Fruit fly (Drosophila melanogaster) whole organism, embryonic: ENCODE results near the gene CG12728.

ENCODE experiments used
- Ada2b ChIP-seq: fragments of 200-800 bp; sonication (Bioruptor generic); IDR thresholded peaks from 2 replicates; pipeline ENCODE4 v1.3.6; 2022; ENCODE audit warnings: missing biosample characterization, missing genetic modification characterization
- Aef1 ChIP-seq: fragments of 200-800 bp; sonication (Bioruptor generic); IDR thresholded peaks from 3 replicates; pipeline ENCODE4 v1.3.6; 2022; ENCODE audit warnings: missing biosample characterization, missing genetic modification characterization
- Antp ChIP-seq: fragments of 200-800 bp; sonication (Bioruptor generic); optimal IDR thresholded peaks from 3 replicates; lab custom pipeline; 2016; ENCODE audit warnings: missing biosample characterization, missing genetic modification characterization
- Atf6 ChIP-seq: fragments of 200-800 bp; sonication (Bioruptor generic); IDR thresholded peaks from 2 replicates; pipeline ENCODE4 v1.3.6; 2022; ENCODE audit warnings: missing biosample characterization, missing genetic modification characterization
- Bteb2 ChIP-seq: fragments of 200-800 bp; sonication (Bioruptor generic); optimal IDR thresholded peaks from 2 replicates; lab custom pipeline; 2016; ENCODE audit warnings: missing biosample characterization, missing genetic modification characterization
- CG12155 ChIP-seq: fragments of 200-800 bp; sonication (Bioruptor generic); optimal IDR thresholded peaks from 3 replicates; lab custom pipeline; 2016; ENCODE audit warnings: missing biosample characterization, missing genetic modification characterization
- CG12659 ChIP-seq: fragments of 200-800 bp; sonication (Bioruptor generic); optimal IDR thresholded peaks from 3 replicates; lab custom pipeline; 2017; ENCODE audit warnings: mild to moderate bottlenecking, missing biosample characterization, missing genetic modification reagents, missing genetic modification characterization
- CG14441 ChIP-seq: fragments of 200-800 bp; sonication (Bioruptor generic); IDR thresholded peaks from 2 replicates; pipeline ENCODE4 v1.3.6; 2022; ENCODE audit warnings: missing biosample characterization, missing genetic modification characterization
- CG1603 ChIP-seq: fragments of 200-800 bp; sonication (Bioruptor generic); optimal IDR thresholded peaks from 2 replicates; lab custom pipeline; 2019; ENCODE audit warnings: missing biosample characterization, mild to moderate bottlenecking, missing genetic modification characterization, moderate library complexity
- CG17359 ChIP-seq: fragments of 200-800 bp; sonication (Bioruptor generic); optimal IDR thresholded peaks from 3 replicates; lab custom pipeline; 2018; ENCODE audit warnings: missing biosample characterization, mild to moderate bottlenecking, missing genetic modification characterization, moderate library complexity
- CG17385 ChIP-seq: fragments of 200-800 bp; sonication (Bioruptor generic); optimal IDR thresholded peaks from 3 replicates; lab custom pipeline; 2018; ENCODE audit warnings: missing biosample characterization, mild to moderate bottlenecking, missing genetic modification characterization
- CG18476 ChIP-seq: fragments of 200-800 bp; sonication (Bioruptor generic); optimal IDR thresholded peaks from 2 replicates; lab custom pipeline; 2016; ENCODE audit warnings: missing biosample characterization, mild to moderate bottlenecking, missing genetic modification characterization
- CG2712 ChIP-seq: fragments of 200-800 bp; optimal IDR thresholded peaks from 3 replicates; lab custom pipeline; 2019; ENCODE audit warnings: missing biosample characterization, mild to moderate bottlenecking, missing genetic modification characterization, moderate library complexity
- CG2875 ChIP-seq: fragments of 200-800 bp; sonication (Bioruptor generic); optimal IDR thresholded peaks from 2 replicates; lab custom pipeline; 2017; ENCODE audit warnings: missing biosample characterization, mild to moderate bottlenecking, missing genetic modification characterization, missing genetic modification reagents
- CG3407 ChIP-seq: fragments of 200-800 bp; sonication (Bioruptor generic); optimal IDR thresholded peaks from 2 replicates; lab custom pipeline; 2018; ENCODE audit warnings: missing biosample characterization, mild to moderate bottlenecking, missing genetic modification characterization
- CG5245 ChIP-seq: fragments of 200-800 bp; sonication (Bioruptor generic); optimal IDR thresholded peaks from 3 replicates; lab custom pipeline; 2016; ENCODE audit warnings: missing biosample characterization, missing genetic modification characterization
- CG5953 ChIP-seq: fragments of 200-800 bp; sonication (Bioruptor generic); IDR thresholded peaks from 2 replicates; pipeline ENCODE4 v1.3.6; 2022; ENCODE audit warnings: missing biosample characterization, missing genetic modification characterization
- CG6175 ChIP-seq: fragments of 200-800 bp; sonication (Bioruptor generic); IDR thresholded peaks from 3 replicates; pipeline ENCODE4 v1.3.6; 2022; ENCODE audit warnings: missing biosample characterization, missing genetic modification characterization
- CG6791 ChIP-seq: fragments of 200-800 bp; sonication (Bioruptor generic); IDR thresholded peaks from 3 replicates; pipeline ENCODE4 v1.3.6; 2022; ENCODE audit warnings: missing biosample characterization, missing genetic modification characterization; ENCODE audit not compliant: partially characterized antibody
- CG6813 ChIP-seq: fragments of 200-800 bp; sonication (Bioruptor generic); optimal IDR thresholded peaks from 2 replicates; lab custom pipeline; 2017; ENCODE audit warnings: missing biosample characterization, missing genetic modification characterization, mild to moderate bottlenecking, moderate library complexity, missing genetic modification reagents
- CG8944 ChIP-seq: fragments of 200-800 bp; sonication (Bioruptor generic); optimal IDR thresholded peaks from 3 replicates; lab custom pipeline; 2016; ENCODE audit warnings: missing biosample characterization, missing genetic modification characterization
- CG9727 ChIP-seq: fragments of 200-800 bp; sonication (Bioruptor generic); optimal IDR thresholded peaks from 3 replicates; lab custom pipeline; 2017; ENCODE audit warnings: missing biosample characterization, mild to moderate bottlenecking, missing genetic modification characterization
- Chrac-16 ChIP-seq: fragments of 200-800 bp; sonication (Bioruptor generic); optimal IDR thresholded peaks from 3 replicates; lab custom pipeline; 2016; ENCODE audit warnings: missing biosample characterization, missing genetic modification characterization
- D19A ChIP-seq: fragments of 200-800 bp; optimal IDR thresholded peaks from 3 replicates; lab custom pipeline; 2019; ENCODE audit warnings: missing biosample characterization, mild to moderate bottlenecking, missing genetic modification characterization, moderate library complexity
- Gug ChIP-seq: fragments of 200-800 bp; sonication (Bioruptor generic); IDR thresholded peaks from 4 replicates; pipeline ENCODE4 v1.3.6; 2022; ENCODE audit warnings: missing biosample characterization, missing genetic modification characterization
- HLHmδ ChIP-seq: fragments of 200-800 bp; sonication (Bioruptor generic); optimal IDR thresholded peaks from 2 replicates; lab custom pipeline; 2018; ENCODE audit warnings: missing biosample characterization, mild to moderate bottlenecking, missing genetic modification characterization, moderate library complexity
- Hr51 ChIP-seq, 2 experiments: fragments of 200-800 bp; sonication (Bioruptor generic); optimal IDR thresholded peaks; 2 replicates in 1 of 2; 3 replicates in 1 of 2; lab custom pipeline; 2016 to 2018; ENCODE audit warnings: missing biosample characterization in 2 of 2, missing genetic modification characterization in 2 of 2, mild to moderate bottlenecking in 1 of 2, moderate library complexity in 1 of 2
- Hsf ChIP-seq: fragments of 200-800 bp; sonication (Bioruptor generic); optimal IDR thresholded peaks from 3 replicates; lab custom pipeline; 2016; ENCODE audit warnings: missing biosample characterization, missing genetic modification characterization
- Med ChIP-seq: fragments of 200-800 bp; sonication (Bioruptor generic); peaks from one replicate; lab custom pipeline; 2016; ENCODE audit warnings: missing biosample characterization, missing genetic modification characterization, mild to moderate bottlenecking, inconsistent platforms, moderate library complexity
- PHDP ChIP-seq: fragments of 200-800 bp; sonication (Bioruptor generic); optimal IDR thresholded peaks from 3 replicates; lab custom pipeline; 2018; ENCODE audit warnings: missing biosample characterization, mild to moderate bottlenecking, missing genetic modification characterization, moderate library complexity
- Pdp1 ChIP-seq, 2 experiments: fragments of 200-800 bp; sonication (Bioruptor generic); optimal IDR thresholded peaks; 3 replicates each; lab custom pipeline; 2016; ENCODE audit warnings: missing biosample characterization in 2 of 2, missing genetic modification characterization in 2 of 2, mild to moderate bottlenecking in 1 of 2, moderate library complexity in 1 of 2
- Rfx ChIP-seq: fragments of 200-800 bp; sonication (Bioruptor generic); IDR thresholded peaks from 2 replicates; pipeline ENCODE4 v1.3.6; 2022; ENCODE audit warnings: missing biosample characterization, missing genetic modification characterization
- Tbp ChIP-seq: fragments of >200 bp; optimal IDR thresholded peaks from 2 replicates; lab custom pipeline; 2018; ENCODE audit warnings: missing biosample characterization, missing genetic modification characterization
- Xrp1 ChIP-seq: fragments of 200-800 bp; sonication (Bioruptor generic); IDR thresholded peaks from 2 replicates; pipeline ENCODE4 v1.3.6; 2022; ENCODE audit warnings: missing biosample characterization, missing genetic modification characterization
- az2 ChIP-seq: fragments of 200-800 bp; sonication (Bioruptor generic); optimal IDR thresholded peaks from 3 replicates; lab custom pipeline; 2016; ENCODE audit warnings: missing biosample characterization, missing genetic modification characterization
- bsh ChIP-seq, 2 experiments: fragments of 200-800 bp; sonication (Bioruptor generic); optimal IDR thresholded peaks; 2 replicates each; lab custom pipeline; 2017 to 2018; ENCODE audit warnings: mild to moderate bottlenecking in 2 of 2, missing biosample characterization in 2 of 2, missing genetic modification characterization in 2 of 2, moderate library complexity in 1 of 2
- crol ChIP-seq: fragments of 200-800 bp; sonication (Bioruptor generic); IDR thresholded peaks from 2 replicates; pipeline ENCODE4 v1.3.6; 2022; ENCODE audit warnings: missing biosample characterization, missing genetic modification characterization
- dmrt11E ChIP-seq: fragments of 200-800 bp; sonication (Bioruptor generic); optimal IDR thresholded peaks from 3 replicates; lab custom pipeline; 2018; ENCODE audit warnings: missing biosample characterization, mild to moderate bottlenecking, missing genetic modification characterization, moderate library complexity
- dpn ChIP-seq, 2 experiments: fragments of 200-800 bp; sonication (Bioruptor generic); optimal IDR thresholded peaks; 3 replicates each; lab custom pipeline; 2016; ENCODE audit warnings: missing biosample characterization in 2 of 2, missing genetic modification characterization in 2 of 2
- fd96Cb ChIP-seq: fragments of 200-800 bp; sonication (Bioruptor generic); optimal IDR thresholded peaks from 2 replicates; lab custom pipeline; 2018; ENCODE audit warnings: missing biosample characterization, mild to moderate bottlenecking, missing genetic modification characterization, moderate library complexity
- gcm2 ChIP-seq: fragments of 200-800 bp; sonication (Bioruptor generic); optimal IDR thresholded peaks from 2 replicates; lab custom pipeline; 2016; ENCODE audit warnings: missing biosample characterization, missing genetic modification characterization
- gt ChIP-seq: fragments of 200-800 bp; sonication (Bioruptor generic); IDR thresholded peaks from 2 replicates; pipeline ENCODE4 v1.3.6; 2022; ENCODE audit warnings: missing biosample characterization, missing genetic modification characterization
- lab ChIP-seq: fragments of 200-800 bp; sonication (Bioruptor generic); optimal IDR thresholded peaks from 3 replicates; lab custom pipeline; 2017; ENCODE audit warnings: missing biosample characterization, missing genetic modification characterization, mild to moderate bottlenecking, moderate library complexity, missing genetic modification reagents
- nom ChIP-seq: fragments of 200-800 bp; sonication (Bioruptor generic); optimal IDR thresholded peaks from 2 replicates; lab custom pipeline; 2017; ENCODE audit warnings: missing biosample characterization, missing genetic modification characterization, mild to moderate bottlenecking, moderate library complexity, missing genetic modification reagents
- pfk ChIP-seq: fragments of 200-800 bp; sonication (Bioruptor generic); optimal IDR thresholded peaks from 2 replicates; lab custom pipeline; 2018; ENCODE audit warnings: missing biosample characterization, mild to moderate bottlenecking, missing genetic modification characterization, moderate library complexity
- phol ChIP-seq: fragments of 200-800 bp; sonication (Bioruptor generic); optimal IDR thresholded peaks from 3 replicates; lab custom pipeline; 2018; ENCODE audit warnings: missing biosample characterization, mild to moderate bottlenecking, missing genetic modification characterization, moderate library complexity
- pita ChIP-seq: fragments of 200-800 bp; sonication (Bioruptor generic); optimal IDR thresholded peaks from 2 replicates; lab custom pipeline; 2017; ENCODE audit warnings: missing biosample characterization, mild to moderate bottlenecking, missing genetic modification characterization
- rib ChIP-seq: fragments of 200-800 bp; sonication (Bioruptor generic); IDR thresholded peaks from 2 replicates; pipeline ENCODE4 v1.3.6; 2022; ENCODE audit warnings: missing biosample characterization, missing genetic modification characterization
- run ChIP-seq: fragments of 200-800 bp; sonication (Bioruptor generic); optimal IDR thresholded peaks from 3 replicates; lab custom pipeline; 2018; ENCODE audit warnings: missing biosample characterization, mild to moderate bottlenecking, missing genetic modification characterization
- stc ChIP-seq: fragments of 200-800 bp; sonication (Bioruptor generic); IDR thresholded peaks from 2 replicates; pipeline ENCODE4 v1.3.6; 2022; ENCODE audit warnings: missing biosample characterization, missing genetic modification characterization

CG12728 gene

dm6 chrX:5972030-5972429, 29.6 kb downstream of the CG12728 start (continued):
- peak; percentile 4 for TF ChIP-seq lab (GFP tag; lab: Kevin White, UChicago)
- peak; percentile 35 for TF ChIP-seq CG5245 (GFP tag; lab: Kevin White, UChicago)
- peak; percentile 47 for TF ChIP-seq CG8944 (GFP tag; lab: Kevin White, UChicago)
- TF ChIP-seq CG3407 (GFP tag; lab: Kevin White, UChicago): no peak
- no peak for TF ChIP-seq pfk
- TF ChIP-seq Antp (GFP tag; lab: Kevin White, UChicago): peak; percentile 28
- TF ChIP-seq Med (GFP tag; lab: Kevin White, UChicago): peak; percentile 83
- peak; percentile 15 to 41 for TF ChIP-seq dpn (GFP tag; optimal IDR thresholded peaks at IDR 0.05; lab: Kevin White, UChicago)
- TF ChIP-seq CG6791: no peak
- peak; percentile 1 for TF ChIP-seq CG9727 (GFP tag; lab: Kevin White, UChicago)
- TF ChIP-seq HLHmδ: no peak
- TF ChIP-seq Hr51 (GFP tag; optimal IDR thresholded peaks at IDR 0.05; lab: Kevin White, UChicago): peak in 1 of 2 experiments; percentile 35
- peak; percentile 48 for TF ChIP-seq dmrt11E (tag; lab: Kevin White, UChicago)
- TF ChIP-seq CG2875 (GFP tag; lab: Kevin White, UChicago): peak; percentile 20
- TF ChIP-seq Tbp (GFP tag; lab: Kevin White, UChicago): no peak
- peak; percentile 67 for TF ChIP-seq CG1603 (tag; lab: Kevin White, UChicago)
- TF ChIP-seq stc (GFP tag; lab: Robert Waterston, UW): no peak
- TF ChIP-seq gcm2 (GFP tag; lab: Kevin White, UChicago): no peak
- TF ChIP-seq crol: 0 out of 2 replicates have a peak, but pooled peaks have one; percentile 21
- peak; percentile 48 for TF ChIP-seq Hsf (GFP tag; lab: Kevin White, UChicago)
- TF ChIP-seq PHDP (tag; lab: Kevin White, UChicago): peak; percentile 41
- TF ChIP-seq Rfx (GFP tag; lab: Robert Waterston, UW): peak; percentile 53; the same call in 1 of the 2 replicates
- TF ChIP-seq Gug: peak; percentile 55; the same call in 2 of the 4 replicates
- no peak for TF ChIP-seq run (tag; lab: Kevin White, UChicago)
- TF ChIP-seq az2 (GFP tag; lab: Kevin White, UChicago): peak; percentile 52
- TF ChIP-seq Bteb2 (GFP tag; lab: Kevin White, UChicago): no peak
- TF ChIP-seq Xrp1 (GFP tag; lab: Robert Waterston, UW): peak; percentile 61
- peak; percentile 47 for TF ChIP-seq fd96Cb (tag; lab: Kevin White, UChicago)
- 0 out of 2 replicates have a peak, but pooled peaks have one; percentile 25 for TF ChIP-seq gt (GFP tag; lab: Robert Waterston, UW)
- no peak for TF ChIP-seq rib (GFP tag; lab: Robert Waterston, UW)
- TF ChIP-seq Chrac-16 (GFP tag; lab: Kevin White, UChicago): peak; percentile 14
- no peak for TF ChIP-seq CG6813 (GFP tag; lab: Kevin White, UChicago)
- TF ChIP-seq phol: peak; percentile 50
- no peak for TF ChIP-seq CG6175 (GFP tag; lab: Robert Waterston, UW)
- peak; percentile 18 for TF ChIP-seq D19A (tag; lab: Kevin White, UChicago)
- peak; percentile 36 for TF ChIP-seq nom
- 0 out of 2 replicates have a peak, but pooled peaks have one; percentile 17 for TF ChIP-seq CG5953 (GFP tag; lab: Robert Waterston, UW)
- peak; percentile 0 for TF ChIP-seq CG17385 (GFP tag; lab: Kevin White, UChicago)
- peak; percentile 55; the same call in 1 of the 2 replicates for TF ChIP-seq CG14441 (GFP tag; lab: Robert Waterston, UW)
- peak; percentile 49 for TF ChIP-seq CG2712 (tag; lab: Kevin White, UChicago)
- no peak for TF ChIP-seq pita (GFP tag; lab: Kevin White, UChicago)
- peak; percentile 1 for TF ChIP-seq CG12155
- TF ChIP-seq Aef1 (GFP tag; lab: Robert Waterston, UW): peak; percentile 42; the same call in 1 of the 3 replicates
- 0 out of 2 replicates have a peak, but pooled peaks have one; percentile 19 for TF ChIP-seq Atf6 (GFP tag; lab: Robert Waterston, UW)
- TF ChIP-seq CG17359: peak; percentile 41
- peak; percentile 12 to 26 for TF ChIP-seq Pdp1 (GFP tag; optimal IDR thresholded peaks at IDR 0.05; lab: Kevin White, UChicago)
- peak; percentile 14 for TF ChIP-seq CG12659
- no peak for TF ChIP-seq CG18476 (GFP tag; lab: Kevin White, UChicago)
- peak; percentile 18 to 70 for TF ChIP-seq bsh (GFP tag; optimal IDR thresholded peaks at IDR 0.05; lab: Kevin White, UChicago)
- no peak; the same call in 1 of the 2 replicates for TF ChIP-seq Ada2b (GFP tag; lab: Robert Waterston, UW)
